Fruit fly (Drosophila melanogaster) whole organism, embryonic: ENCODE measurements around the gene Muc68D.

Source experiments
- Awh ChIP-seq: fragments of 200-800 bp; sonication (Bioruptor generic); IDR thresholded peaks from 2 replicates; pipeline ENCODE4, ENCODE4 v1.3.6; 2022; ENCODE audit warnings: missing biosample characterization, missing genetic modification characterization
- B-H1 ChIP-seq: fragments of 200-800 bp; sonication (Bioruptor generic); IDR thresholded peaks from 3 replicates; pipeline ENCODE4 v1.3.6; 2022; ENCODE audit warnings: missing biosample characterization, missing genetic modification characterization
- B-H2 ChIP-seq: fragments of 200-800 bp; sonication (Bioruptor generic); optimal IDR thresholded peaks from 2 replicates; lab custom pipeline; 2018; ENCODE audit warnings: missing biosample characterization, mild to moderate bottlenecking, missing genetic modification characterization
- CG10274 ChIP-seq: fragments of 200-800 bp; sonication (Bioruptor generic); optimal IDR thresholded peaks from 3 replicates; lab custom pipeline; 2017; ENCODE audit warnings: missing biosample characterization, mild to moderate bottlenecking, missing genetic modification characterization
- CG10654 ChIP-seq: fragments of 200-800 bp; sonication (Bioruptor generic); optimal IDR thresholded peaks from 2 replicates; lab custom pipeline; 2016; ENCODE audit warnings: missing biosample characterization, missing genetic modification characterization
- CG11456 ChIP-seq: fragments of 200-800 bp; sonication (Bioruptor generic); IDR thresholded peaks from 3 replicates; pipeline ENCODE4 v1.3.6; 2022; ENCODE audit warnings: missing biosample characterization, missing genetic modification characterization
- CG12071 ChIP-seq: fragments of 200-800 bp; sonication (Bioruptor generic); optimal IDR thresholded peaks from 3 replicates; lab custom pipeline; 2018; ENCODE audit warnings: missing biosample characterization, mild to moderate bottlenecking, missing genetic modification characterization
- CG12219 ChIP-seq: fragments of 200-800 bp; sonication (Bioruptor generic); optimal IDR thresholded peaks from 3 replicates; lab custom pipeline; 2018; ENCODE audit warnings: missing biosample characterization, mild to moderate bottlenecking, missing genetic modification characterization
- CG12744 ChIP-seq: fragments of 200-800 bp; sonication (Bioruptor generic); optimal IDR thresholded peaks from 2 replicates; lab custom pipeline; 2016; ENCODE audit warnings: missing biosample characterization, missing genetic modification characterization
- CG15514 ChIP-seq: fragments of 200-800 bp; sonication (Bioruptor generic); optimal IDR thresholded peaks from 3 replicates; lab custom pipeline; 2017; ENCODE audit warnings: missing biosample characterization, missing genetic modification characterization, mild to moderate bottlenecking, moderate library complexity, missing genetic modification reagents
- CG1602 ChIP-seq: fragments of 200-800 bp; sonication (Bioruptor generic); optimal IDR thresholded peaks from 3 replicates; lab custom pipeline; 2016; ENCODE audit warnings: missing biosample characterization, missing genetic modification characterization
- CG18599 ChIP-seq: fragments of 200-800 bp; sonication (Bioruptor generic); optimal IDR thresholded peaks from 3 replicates; lab custom pipeline; 2017; ENCODE audit warnings: missing biosample characterization, missing genetic modification characterization, mild to moderate bottlenecking, moderate library complexity, missing genetic modification reagents
- CG2120 ChIP-seq: fragments of 200-800 bp; sonication (Bioruptor generic); optimal IDR thresholded peaks from 3 replicates; lab custom pipeline; 2016; ENCODE audit warnings: missing biosample characterization, missing genetic modification characterization
- CG3065 ChIP-seq: fragments of 200-800 bp; sonication (Bioruptor generic); optimal IDR thresholded peaks from 2 replicates; lab custom pipeline; 2016; ENCODE audit warnings: missing biosample characterization, missing genetic modification characterization
- CG3163 ChIP-seq: fragments of 200-800 bp; sonication (Bioruptor generic); optimal IDR thresholded peaks from 3 replicates; lab custom pipeline; 2016; ENCODE audit warnings: missing biosample characterization, missing genetic modification characterization
- CG4404 ChIP-seq: fragments of 200-800 bp; sonication (Bioruptor generic); IDR thresholded peaks from 2 replicates; pipeline ENCODE4 v1.3.6; 2022; ENCODE audit warnings: missing biosample characterization, missing genetic modification characterization
- CG4820 ChIP-seq: fragments of 200-800 bp; sonication (Bioruptor generic); optimal IDR thresholded peaks from 3 replicates; lab custom pipeline; 2016; ENCODE audit warnings: missing biosample characterization, missing genetic modification characterization
- CG5245 ChIP-seq: fragments of 200-800 bp; sonication (Bioruptor generic); optimal IDR thresholded peaks from 3 replicates; lab custom pipeline; 2016; ENCODE audit warnings: missing biosample characterization, missing genetic modification characterization
- CG6272 ChIP-seq: fragments of 200-800 bp; sonication (Bioruptor generic); IDR thresholded peaks from 2 replicates; pipeline ENCODE4 v1.3.6; 2022; ENCODE audit warnings: missing biosample characterization, missing genetic modification characterization
- CG9932 ChIP-seq: fragments of 200-800 bp; sonication (Bioruptor generic); IDR thresholded peaks from 2 replicates; pipeline ENCODE4 v1.3.6; 2022; ENCODE audit warnings: missing biosample characterization, missing genetic modification characterization
- Camta ChIP-seq: fragments of 200-800 bp; sonication (Bioruptor generic); optimal IDR thresholded peaks from 2 replicates; lab custom pipeline; 2016; ENCODE audit warnings: missing biosample characterization, missing genetic modification characterization
- D ChIP-seq, 2 experiments: fragments of 200-800 bp in 1 of 2; fragments of >200 bp in 1 of 2; sonication (Bioruptor generic) in 1 of 2; optimal IDR thresholded peaks; 2 replicates in 1 of 2; 3 replicates in 1 of 2; lab custom pipeline; 2017; ENCODE audit warnings: mild to moderate bottlenecking in 1 of 2, missing biosample characterization in 1 of 2, missing genetic modification characterization in 1 of 2, missing genetic modification reagents in 1 of 2
- HLH4C ChIP-seq: fragments of 200-800 bp; sonication (Bioruptor generic); IDR thresholded peaks from 3 replicates; pipeline ENCODE4 v1.3.6; 2022; ENCODE audit warnings: missing biosample characterization, missing genetic modification characterization; ENCODE audit not compliant: partially characterized antibody
- HLHmδ ChIP-seq: fragments of 200-800 bp; sonication (Bioruptor generic); optimal IDR thresholded peaks from 2 replicates; lab custom pipeline; 2018; ENCODE audit warnings: missing biosample characterization, mild to moderate bottlenecking, missing genetic modification characterization, moderate library complexity
- Hey ChIP-seq: fragments of 200-800 bp; sonication (Bioruptor generic); optimal IDR thresholded peaks from 3 replicates; lab custom pipeline; 2018; ENCODE audit warnings: missing biosample characterization, mild to moderate bottlenecking, missing genetic modification characterization
- Lhr ChIP-seq: fragments of 200-800 bp; sonication (Bioruptor generic); optimal IDR thresholded peaks from 3 replicates; lab custom pipeline; 2017; ENCODE audit warnings: mild to moderate bottlenecking, missing biosample characterization, missing genetic modification reagents, missing genetic modification characterization
- Lim3 ChIP-seq: fragments of 200-800 bp; sonication (Bioruptor generic); IDR thresholded peaks from 2 replicates; pipeline ENCODE4 v1.3.6; 2022; ENCODE audit warnings: missing biosample characterization, missing genetic modification characterization
- MBD-R2 ChIP-seq: fragments of 200-800 bp; sonication (Bioruptor generic); IDR thresholded peaks from 2 replicates; pipeline ENCODE4 v1.3.6; 2022; ENCODE audit warnings: missing biosample characterization, missing genetic modification characterization
- Mad ChIP-seq: fragments of 200-800 bp; sonication (Bioruptor generic); optimal IDR thresholded peaks from 2 replicates; lab custom pipeline; 2016; ENCODE audit warnings: missing biosample characterization, missing genetic modification characterization
- Max ChIP-seq: fragments of 200-800 bp; sonication (Bioruptor generic); optimal IDR thresholded peaks from 2 replicates; lab custom pipeline; 2016; ENCODE audit warnings: missing biosample characterization, mild to moderate bottlenecking, missing genetic modification characterization
- Sry-β ChIP-seq: fragments of 200-800 bp; sonication (Bioruptor generic); optimal IDR thresholded peaks from 2 replicates; lab custom pipeline; 2018; ENCODE audit warnings: missing biosample characterization, mild to moderate bottlenecking, missing genetic modification characterization, moderate library complexity
- Tbp ChIP-seq: fragments of >200 bp; optimal IDR thresholded peaks from 2 replicates; lab custom pipeline; 2018; ENCODE audit warnings: missing biosample characterization, missing genetic modification characterization
- bbx ChIP-seq: fragments of 200-800 bp; sonication (Bioruptor generic); IDR thresholded peaks from 2 replicates; pipeline ENCODE4 v1.3.6; 2022; ENCODE audit warnings: missing biosample characterization, missing genetic modification characterization; ENCODE audit not compliant: partially characterized antibody
- da ChIP-seq: fragments of 200-800 bp; sonication (Bioruptor generic); optimal IDR thresholded peaks from 2 replicates; lab custom pipeline; 2016; ENCODE audit warnings: missing biosample characterization, missing genetic modification characterization
- disco-r ChIP-seq: fragments of 200-800 bp; sonication (Bioruptor generic); optimal IDR thresholded peaks from 2 replicates; lab custom pipeline; 2016; ENCODE audit warnings: missing biosample characterization, missing genetic modification characterization
- eyg ChIP-seq: fragments of 200-800 bp; sonication (Bioruptor generic); optimal IDR thresholded peaks from 3 replicates; lab custom pipeline; 2016; ENCODE audit warnings: missing biosample characterization, missing genetic modification characterization
- fru ChIP-seq: fragments of >200 bp; optimal IDR thresholded peaks from 2 replicates; lab custom pipeline; 2017
- grn ChIP-seq: fragments of 200-800 bp; sonication (Bioruptor generic); optimal IDR thresholded peaks from 3 replicates; lab custom pipeline; 2017; ENCODE audit warnings: missing biosample characterization, missing genetic modification characterization
- hbn ChIP-seq: fragments of 200-800 bp; sonication (Bioruptor generic); IDR thresholded peaks from 2 replicates; pipeline ENCODE4 v1.3.6; 2022; ENCODE audit warnings: missing biosample characterization, missing genetic modification characterization; ENCODE audit not compliant: partially characterized antibody
- jigr1 ChIP-seq: fragments of 200-800 bp; sonication (Bioruptor generic); IDR thresholded peaks from 3 replicates; pipeline ENCODE4 v1.3.6; 2022; ENCODE audit warnings: missing biosample characterization, missing genetic modification characterization
- kah ChIP-seq: fragments of 200-800 bp; sonication (Bioruptor generic); optimal IDR thresholded peaks from 2 replicates; lab custom pipeline; 2018; ENCODE audit warnings: missing biosample characterization, mild to moderate bottlenecking, missing genetic modification characterization
- maf-S ChIP-seq: fragments of 200-800 bp; sonication (Bioruptor generic); optimal IDR thresholded peaks from 2 replicates; lab custom pipeline; 2016; ENCODE audit warnings: missing biosample characterization, missing genetic modification characterization
- pita ChIP-seq: fragments of 200-800 bp; sonication (Bioruptor generic); optimal IDR thresholded peaks from 2 replicates; lab custom pipeline; 2017; ENCODE audit warnings: missing biosample characterization, mild to moderate bottlenecking, missing genetic modification characterization
- salm ChIP-seq: fragments of 200-800 bp; sonication (Bioruptor generic); optimal IDR thresholded peaks from 2 replicates; lab custom pipeline; 2018; ENCODE audit warnings: missing biosample characterization, mild to moderate bottlenecking, missing genetic modification characterization
- sens ChIP-seq: fragments of 200-800 bp; sonication (Bioruptor generic); peaks from one replicate; lab custom pipeline; 2016; ENCODE audit warnings: missing biosample characterization, missing genetic modification characterization
- sna ChIP-seq: fragments of 200-800 bp; sonication (Bioruptor generic); IDR thresholded peaks from 2 replicates; pipeline ENCODE4 v1.3.6; 2022; ENCODE audit warnings: missing biosample characterization, missing genetic modification characterization; ENCODE audit not compliant: partially characterized antibody
- sr ChIP-seq: fragments of 200-800 bp; sonication (Bioruptor generic); IDR thresholded peaks from 3 replicates; pipeline ENCODE4 v1.3.6; 2022; ENCODE audit warnings: missing biosample characterization, missing genetic modification characterization
- stc ChIP-seq: fragments of 200-800 bp; sonication (Bioruptor generic); IDR thresholded peaks from 2 replicates; pipeline ENCODE4 v1.3.6; 2022; ENCODE audit warnings: missing biosample characterization, missing genetic modification characterization
- ttk ChIP-seq: fragments of 200-800 bp; sonication (Bioruptor generic); IDR thresholded peaks from 2 replicates; pipeline ENCODE4 v2.1.2; 2022; ENCODE audit warnings: missing biosample characterization, missing genetic modification characterization
- vfl ChIP-seq: fragments of 200-800 bp; sonication (Bioruptor generic); optimal IDR thresholded peaks from 2 replicates; lab custom pipeline; 2016; ENCODE audit warnings: missing biosample characterization, missing genetic modification characterization

Muc68D gene

dm6 chr3L:11819639-11820456 lies 47.9 kb upstream of the Muc68D start (continued):
- no peak for TF ChIP-seq hbn
- no peak for TF ChIP-seq Hey
- no peak for TF ChIP-seq CG4820 (GFP tag; lab: Kevin White, UChicago)
- TF ChIP-seq MBD-R2 (GFP tag; lab: Robert Waterston, UW): peak; percentile 40
- TF ChIP-seq Awh (GFP tag; lab: Robert Waterston, UW): 0 out of 2 replicates have a peak, but pooled peaks have one; percentile 6
- peak; percentile 62 for TF ChIP-seq HLHmδ (GFP tag; lab: Kevin White, UChicago)
- no peak for TF ChIP-seq maf-S (GFP tag; lab: Kevin White, UChicago)
- no peak for TF ChIP-seq CG6272 (GFP tag; lab: Robert Waterston, UW)
- TF ChIP-seq stc (GFP tag; lab: Robert Waterston, UW): no peak
- no peak for TF ChIP-seq Lhr (GFP tag; lab: Kevin White, UChicago)
- TF ChIP-seq CG4404 (GFP tag; lab: Robert Waterston, UW): no peak
- no peak for TF ChIP-seq CG3065 (GFP tag; lab: Kevin White, UChicago)
- no peak for TF ChIP-seq bbx
- no peak for TF ChIP-seq da
- TF ChIP-seq CG10274 (GFP tag; lab: Kevin White, UChicago): no peak
- no peak for TF ChIP-seq fru (lab: Kevin White, UChicago)
- TF ChIP-seq CG15514 (GFP tag; lab: Kevin White, UChicago): no peak
- peak; percentile 24 for TF ChIP-seq Camta (GFP tag; lab: Kevin White, UChicago)
- no peak for TF ChIP-seq pita (GFP tag; lab: Kevin White, UChicago)
- TF ChIP-seq Tbp: no peak
- no peak for TF ChIP-seq disco-r
- TF ChIP-seq CG5245 (GFP tag; lab: Kevin White, UChicago): no peak
- peak; percentile 27 for TF ChIP-seq Max (GFP tag; lab: Kevin White, UChicago)
- TF ChIP-seq CG12219 (GFP tag; lab: Kevin White, UChicago): peak; percentile 34
- TF ChIP-seq CG11456 (GFP tag; lab: Robert Waterston, UW): peak; percentile 55; the same call in 1 of the 3 replicates
- TF ChIP-seq grn (GFP tag; lab: Kevin White, UChicago): no peak
- TF ChIP-seq CG9932 (GFP tag; lab: Robert Waterston, UW): peak; percentile 55
- peak; percentile 11 for TF ChIP-seq CG1602
- no peak for TF ChIP-seq CG10654 (GFP tag; lab: Kevin White, UChicago)
- peak; percentile 72 for TF ChIP-seq sens
- no peak for TF ChIP-seq B-H2
- no peak for TF ChIP-seq sr (GFP tag; lab: Robert Waterston, UW)
- TF ChIP-seq Lim3 (GFP tag; lab: Robert Waterston, UW): no peak
- no peak; the same call in 2 of the 3 replicates for TF ChIP-seq B-H1 (GFP tag; lab: Robert Waterston, UW)
- TF ChIP-seq vfl (GFP tag; lab: Kevin White, UChicago): no peak
- no peak for TF ChIP-seq sna (GFP tag; lab: Robert Waterston, UW)
- TF ChIP-seq CG2120 (GFP tag; lab: Kevin White, UChicago): peak; percentile 63
- TF ChIP-seq D (optimal IDR thresholded peaks at IDR 0.05; lab: Kevin White, UChicago): no peak
- no peak for TF ChIP-seq D (GFP tag; optimal IDR thresholded peaks at IDR 0.05; lab: Kevin White, UChicago)
- no peak for TF ChIP-seq salm (tag; lab: Kevin White, UChicago)
- peak; percentile 44 for TF ChIP-seq kah (GFP tag; lab: Kevin White, UChicago)
- TF ChIP-seq CG18599: peak; percentile 28
- peak; percentile 31 for TF ChIP-seq CG12071
- TF ChIP-seq ttk (GFP tag; lab: Robert Waterston, UW): no peak
- TF ChIP-seq CG3163 (GFP tag; lab: Kevin White, UChicago): peak; percentile 77
- TF ChIP-seq eyg (GFP tag; lab: Kevin White, UChicago): no peak
- no peak for TF ChIP-seq HLH4C (GFP tag; lab: Robert Waterston, UW)
- TF ChIP-seq jigr1 (GFP tag; lab: Robert Waterston, UW): no peak
- no peak for TF ChIP-seq Sry-β
- no peak for TF ChIP-seq Mad (GFP tag; lab: Kevin White, UChicago)
- no peak for TF ChIP-seq CG12744
